Worm (Caenorhabditis elegans): ENCODE results near the gene age-1.
A peak's percentile ranks its signal among the peaks of the same experiment; 100 is the strongest.
"Not testable (repeated sequence)": the region's sequence is repeated elsewhere in the genome, so short reads cannot be mapped to it uniquely, and the experiment has no call there.

age-1 gene

ce11 chrII:11535429-11535828, 8.6 kb upstream of the age-1 start:
- TF ChIP-seq aha-1 (tag): peak; percentile 58
- TF ChIP-seq unc-62 (GFP tag; optimal IDR thresholded peaks at IDR 0.05 in 1 of 2): peak in 1 of 2 experiments; percentile 26
- TF ChIP-seq unc-62 (tag; optimal IDR thresholded peaks at IDR 0.05): no peak
- no peak for TF ChIP-seq mdl-1 (tag; optimal IDR thresholded peaks at IDR 0.05)

ce11 chrII:11534429-11535099, 7.7 kb upstream of the age-1 start, which contains the start of gene Y62F5A.12:
TSS of gene Y62F5A.12 (minus strand) at chrII:11534479.
- TF ChIP-seq F49E8.2 (tag; optimal IDR thresholded peaks at IDR 0.05; ENCODE audit: borderline replicate concordance) (peak; percentile 27), mdt-29 (GFP tag; IDR thresholded peaks at IDR 0.05) (peak; percentile 85), nhr-11 (tag; optimal IDR thresholded peaks at IDR 0.05) (peak; percentile 68), pha-4 (GFP tag; IDR thresholded peaks at IDR 0.05) (peak; percentile 96), lsy-2 (tag; optimal IDR thresholded peaks at IDR 0.05) (peak; percentile 71 to 82), egl-43 (GFP tag; IDR thresholded peaks at IDR 0.05) (peak; percentile 93), zfp-2 (tag; optimal IDR thresholded peaks at IDR 0.05) (peak; percentile 50), hif-1 (tag; optimal IDR thresholded peaks at IDR 0.05) (peak in 1 of 2 experiments; percentile 93), hlh-30 (tag; optimal IDR thresholded peaks at IDR 0.05; ENCODE audit: insufficient read depth) (peak; percentile 67), ces-1 (GFP tag; optimal IDR thresholded peaks at IDR 0.05) (peak; percentile 27), dmd-6 (GFP tag; IDR thresholded peaks at IDR 0.05) (peak; percentile 88), lir-3 (tag; optimal IDR thresholded peaks at IDR 0.05) (peak; percentile 44), lin-13 (GFP tag; optimal IDR thresholded peaks at IDR 0.05) (peak; percentile 69), set-16 (GFP tag; IDR thresholded peaks at IDR 0.05) (peak; percentile 67), nhr-48 (tag; optimal IDR thresholded peaks at IDR 0.05) (peak; percentile 55), nhr-77 (tag; optimal IDR thresholded peaks at IDR 0.05) (peak; percentile 81), nhr-28 (tag; optimal IDR thresholded peaks at IDR 0.05) (peak; percentile 52), php-3 (GFP tag; IDR thresholded peaks at IDR 0.05) (peak; percentile 77), lin-38 (GFP tag; IDR thresholded peaks at IDR 0.05) (peak; percentile 100), tra-1 (GFP tag; IDR thresholded peaks at IDR 0.05) (peak; percentile 95), mes-2 (tag; optimal IDR thresholded peaks at IDR 0.05; ENCODE audit: poor library complexity, severe bottlenecking) (peak; percentile 99), unc-130 (GFP tag; optimal IDR thresholded peaks at IDR 0.05) (peak; percentile 84), dve-1 (tag; optimal IDR thresholded peaks at IDR 0.05; ENCODE audit: insufficient read depth) (peak; percentile 59), spr-1 (tag; optimal IDR thresholded peaks at IDR 0.05) (peak; percentile 66), Y105C5A.15 (GFP tag; IDR thresholded peaks at IDR 0.05) (peak; percentile 70; the same call in 1 of the 2 replicates), F37D6.2 (tag; optimal IDR thresholded peaks at IDR 0.05) (peak; percentile 79), hmg-1.1 (GFP tag; IDR thresholded peaks at IDR 0.05) (peak; percentile 93), duxl-1 (tag; optimal IDR thresholded peaks at IDR 0.05; ENCODE audit: poor library complexity) (peak; percentile 70), arid-1 (GFP tag; conservative IDR thresholded peaks at IDR 0.05) (peak; percentile 93), Y48G9A.11 (GFP tag; IDR thresholded peaks at IDR 0.05) (peak; percentile 93), madf-9 (GFP tag; conservative IDR thresholded peaks at IDR 0.05) (peak; percentile 96), hlh-11 (tag; optimal IDR thresholded peaks at IDR 0.05) (peak; percentile 65), rbr-2 (tag; optimal IDR thresholded peaks at IDR 0.05) (peak; percentile 89), madf-5 (GFP tag; IDR thresholded peaks at IDR 0.05) (peak; percentile 91 to 97), unc-62 (GFP tag; optimal IDR thresholded peaks at IDR 0.05 in 1 of 2) (peak in 1 of 2 experiments; percentile 66), dmd-9 (GFP tag; IDR thresholded peaks at IDR 0.05) (peak; percentile 98), dpl-1 (GFP tag; optimal IDR thresholded peaks at IDR 0.05) (peak; percentile 77), mep-1 (tag; optimal IDR thresholded peaks at IDR 0.05) (peak; percentile 85), ZK337.2 (GFP tag; IDR thresholded peaks at IDR 0.05) (peak; percentile 99), nhr-25 (tag; optimal IDR thresholded peaks at IDR 0.05; ENCODE audit: borderline replicate concordance, insufficient read depth) (peak; percentile 40), lin-29 (GFP tag; IDR thresholded peaks at IDR 0.05) (peak; percentile 55; the same call in 1 of the 2 replicates), zfp-3 (GFP tag; conservative IDR thresholded peaks at IDR 0.05) (peak; percentile 92)
- not testable (repeated sequence) for TF ChIP-seq pha-4, unc-62 (tag; optimal IDR thresholded peaks at IDR 0.05)
